Fruit fly (Drosophila melanogaster) whole organism, embryonic: ENCODE data around the gene CG7191.
A peak's percentile ranks its signal among the peaks of the same experiment; 100 is the strongest.

Experiments used
- CG10267 ChIP-seq: fragments of 200-800 bp; sonication (Bioruptor generic); optimal IDR thresholded peaks from 2 replicates; lab custom pipeline; 2018; ENCODE audit warnings: missing biosample characterization, mild to moderate bottlenecking, missing genetic modification characterization, moderate library complexity
- CG10321 ChIP-seq: fragments of 200-800 bp; sonication (Bioruptor generic); IDR thresholded peaks from 2 replicates; pipeline ENCODE4 v1.3.6; 2022; ENCODE audit warnings: missing biosample characterization, missing genetic modification characterization
- CG12219 ChIP-seq: fragments of 200-800 bp; sonication (Bioruptor generic); optimal IDR thresholded peaks from 3 replicates; lab custom pipeline; 2018; ENCODE audit warnings: missing biosample characterization, mild to moderate bottlenecking, missing genetic modification characterization
- CG13624 ChIP-seq: fragments of 200-800 bp; sonication (Bioruptor generic); optimal IDR thresholded peaks from 2 replicates; lab custom pipeline; 2016; ENCODE audit warnings: missing biosample characterization, missing genetic modification characterization
- CG13894 ChIP-seq: fragments of 200-800 bp; sonication (Bioruptor generic); optimal IDR thresholded peaks from 3 replicates; lab custom pipeline; 2018; ENCODE audit warnings: missing biosample characterization, mild to moderate bottlenecking, missing genetic modification characterization, moderate library complexity
- CG14014 ChIP-seq: fragments of 200-800 bp; sonication (Bioruptor generic); IDR thresholded peaks from 2 replicates; pipeline ENCODE4 v1.3.6; 2022; ENCODE audit warnings: missing biosample characterization, missing genetic modification characterization
- CG1603 ChIP-seq: fragments of 200-800 bp; sonication (Bioruptor generic); optimal IDR thresholded peaks from 2 replicates; lab custom pipeline; 2019; ENCODE audit warnings: missing biosample characterization, mild to moderate bottlenecking, missing genetic modification characterization, moderate library complexity
- CG17186 ChIP-seq: fragments of 200-800 bp; sonication (Bioruptor generic); optimal IDR thresholded peaks from 3 replicates; lab custom pipeline; 2017; ENCODE audit warnings: missing biosample characterization, missing genetic modification reagents, missing genetic modification characterization
- CG17359 ChIP-seq: fragments of 200-800 bp; sonication (Bioruptor generic); optimal IDR thresholded peaks from 3 replicates; lab custom pipeline; 2018; ENCODE audit warnings: missing biosample characterization, mild to moderate bottlenecking, missing genetic modification characterization, moderate library complexity
- CG17829 ChIP-seq: fragments of 200-800 bp; optimal IDR thresholded peaks from 2 replicates; lab custom pipeline; 2019; ENCODE audit warnings: missing biosample characterization, mild to moderate bottlenecking, missing genetic modification characterization, moderate library complexity
- CG18011 ChIP-seq: fragments of 200-800 bp; sonication (Bioruptor generic); optimal IDR thresholded peaks from 2 replicates; lab custom pipeline; 2017; ENCODE audit warnings: missing biosample characterization, missing genetic modification characterization, mild to moderate bottlenecking, moderate library complexity, missing genotype
- CG2120 ChIP-seq: fragments of 200-800 bp; sonication (Bioruptor generic); optimal IDR thresholded peaks from 3 replicates; lab custom pipeline; 2016; ENCODE audit warnings: missing biosample characterization, missing genetic modification characterization
- CG2129 ChIP-seq: fragments of 200-800 bp; sonication (Bioruptor generic); IDR thresholded peaks from 2 replicates; pipeline ENCODE4 v1.3.6; 2022; ENCODE audit warnings: missing biosample characterization, missing genetic modification characterization; ENCODE audit not compliant: partially characterized antibody
- CG4404 ChIP-seq: fragments of 200-800 bp; sonication (Bioruptor generic); IDR thresholded peaks from 2 replicates; pipeline ENCODE4 v1.3.6; 2022; ENCODE audit warnings: missing biosample characterization, missing genetic modification characterization
- CG6175 ChIP-seq: fragments of 200-800 bp; sonication (Bioruptor generic); IDR thresholded peaks from 3 replicates; pipeline ENCODE4 v1.3.6; 2022; ENCODE audit warnings: missing biosample characterization, missing genetic modification characterization
- CG6813 ChIP-seq: fragments of 200-800 bp; sonication (Bioruptor generic); optimal IDR thresholded peaks from 2 replicates; lab custom pipeline; 2017; ENCODE audit warnings: missing biosample characterization, missing genetic modification characterization, mild to moderate bottlenecking, moderate library complexity, missing genetic modification reagents
- CG7839 ChIP-seq: fragments of 200-800 bp; sonication (Bioruptor generic); optimal IDR thresholded peaks from 3 replicates; lab custom pipeline; 2018; ENCODE audit warnings: missing biosample characterization, mild to moderate bottlenecking, missing genetic modification characterization, moderate library complexity
- Eip74EF ChIP-seq, 2 experiments: fragments of 200-800 bp in 1 of 2; fragments of >200 bp in 1 of 2; sonication (Bioruptor generic) in 1 of 2; optimal IDR thresholded peaks; 2 replicates each; lab custom pipeline; 2017 to 2019; ENCODE audit warnings: missing biosample characterization in 2 of 2, missing genetic modification characterization in 2 of 2, mild to moderate bottlenecking in 1 of 2, moderate library complexity in 1 of 2
- HmgZ ChIP-seq: fragments of 200-800 bp; sonication (Bioruptor generic); optimal IDR thresholded peaks from 2 replicates; lab custom pipeline; 2018; ENCODE audit warnings: missing biosample characterization, mild to moderate bottlenecking, missing genetic modification characterization
- Hmr ChIP-seq: fragments of 200-800 bp; sonication (Bioruptor generic); optimal IDR thresholded peaks from 3 replicates; lab custom pipeline; 2017; ENCODE audit warnings: mild to moderate bottlenecking, missing biosample characterization, missing genetic modification reagents, missing genetic modification characterization
- Med ChIP-seq: fragments of 200-800 bp; sonication (Bioruptor generic); peaks from one replicate; lab custom pipeline; 2016; ENCODE audit warnings: missing biosample characterization, missing genetic modification characterization, mild to moderate bottlenecking, inconsistent platforms, moderate library complexity
- Meics ChIP-seq: fragments of 200-800 bp; sonication (Bioruptor generic); optimal IDR thresholded peaks from 2 replicates; lab custom pipeline; 2017; ENCODE audit warnings: missing biosample characterization, mild to moderate bottlenecking, missing genetic modification characterization
- Rfx ChIP-seq: fragments of 200-800 bp; sonication (Bioruptor generic); IDR thresholded peaks from 2 replicates; pipeline ENCODE4 v1.3.6; 2022; ENCODE audit warnings: missing biosample characterization, missing genetic modification characterization
- Sin3A ChIP-seq: fragments of >200 bp; optimal IDR thresholded peaks from 2 replicates; lab custom pipeline; 2018
- Sox102F ChIP-seq: fragments of 200-800 bp; sonication (Bioruptor generic); optimal IDR thresholded peaks from 2 replicates; lab custom pipeline; 2018; ENCODE audit warnings: missing biosample characterization, mild to moderate bottlenecking, missing genetic modification characterization, moderate library complexity
- Spps ChIP-seq: fragments of 200-800 bp; sonication (Bioruptor generic); optimal IDR thresholded peaks from 2 replicates; lab custom pipeline; 2018; ENCODE audit warnings: missing biosample characterization, mild to moderate bottlenecking, missing genetic modification characterization
- ab ChIP-seq: fragments of 200-800 bp; sonication (Bioruptor generic); optimal IDR thresholded peaks from 2 replicates; lab custom pipeline; 2016; ENCODE audit warnings: missing biosample characterization, missing genetic modification characterization
- abd-A ChIP-seq: fragments of 200-800 bp; sonication (Bioruptor generic); optimal IDR thresholded peaks from 3 replicates; lab custom pipeline; 2019; ENCODE audit warnings: missing biosample characterization, mild to moderate bottlenecking, missing genetic modification characterization, moderate library complexity
- bab2 ChIP-seq: fragments of 200-800 bp; sonication (Bioruptor generic); optimal IDR thresholded peaks from 2 replicates; lab custom pipeline; 2016; ENCODE audit warnings: missing biosample characterization, missing genetic modification characterization
- bcd ChIP-seq: fragments of 200-800 bp; sonication (Bioruptor generic); optimal IDR thresholded peaks from 2 replicates; lab custom pipeline; 2017; ENCODE audit warnings: missing biosample characterization, mild to moderate bottlenecking, missing genetic modification characterization
- btn ChIP-seq: fragments of 200-800 bp; sonication (Bioruptor generic); optimal IDR thresholded peaks from 2 replicates; lab custom pipeline; 2016; ENCODE audit warnings: missing biosample characterization, missing genetic modification characterization
- cato ChIP-seq: fragments of 200-800 bp; sonication (Bioruptor generic); optimal IDR thresholded peaks from 2 replicates; lab custom pipeline; 2016; ENCODE audit warnings: missing biosample characterization, missing genetic modification characterization, borderline replicate concordance
- cwo ChIP-seq: fragments of 200-800 bp; sonication (Bioruptor generic); optimal IDR thresholded peaks from 3 replicates; lab custom pipeline; 2017; ENCODE audit warnings: missing biosample characterization, missing genetic modification characterization, mild to moderate bottlenecking, moderate library complexity, missing genetic modification reagents
- da ChIP-seq: fragments of 200-800 bp; sonication (Bioruptor generic); optimal IDR thresholded peaks from 2 replicates; lab custom pipeline; 2016; ENCODE audit warnings: missing biosample characterization, missing genetic modification characterization
- ewg ChIP-seq: fragments of 200-800 bp; sonication (Bioruptor generic); optimal IDR thresholded peaks from 3 replicates; lab custom pipeline; 2017; ENCODE audit warnings: mild to moderate bottlenecking, missing biosample characterization, missing genetic modification reagents, missing genetic modification characterization
- ftz-f1 ChIP-seq: fragments of 200-800 bp; sonication (Bioruptor generic); optimal IDR thresholded peaks from 2 replicates; lab custom pipeline; 2016; ENCODE audit warnings: missing biosample characterization, missing genetic modification characterization
- gfzf ChIP-seq: fragments of 200-800 bp; sonication (Bioruptor generic); optimal IDR thresholded peaks from 2 replicates; lab custom pipeline; 2016; ENCODE audit warnings: missing biosample characterization, mild to moderate bottlenecking, missing genetic modification characterization, moderate library complexity
- grau ChIP-seq: fragments of 200-800 bp; optimal IDR thresholded peaks from 3 replicates; lab custom pipeline; 2019; ENCODE audit warnings: missing biosample characterization, mild to moderate bottlenecking, missing genetic modification characterization, moderate library complexity
- jing ChIP-seq: fragments of 200-800 bp; sonication (Bioruptor generic); optimal IDR thresholded peaks from 2 replicates; lab custom pipeline; 2018; ENCODE audit warnings: missing biosample characterization, mild to moderate bottlenecking, missing genetic modification characterization
- klu ChIP-seq: fragments of 200-800 bp; sonication (Bioruptor generic); IDR thresholded peaks from 2 replicates; pipeline ENCODE4 v1.3.6; 2022; ENCODE audit warnings: missing biosample characterization, missing genetic modification characterization
- otp ChIP-seq: fragments of 200-800 bp; sonication (Bioruptor generic); IDR thresholded peaks from 3 replicates; pipeline ENCODE4, ENCODE4 v1.3.6; 2022; ENCODE audit warnings: missing biosample characterization, missing genetic modification characterization
- pzg ChIP-seq: fragments of 200-800 bp; sonication (Bioruptor generic); optimal IDR thresholded peaks from 3 replicates; lab custom pipeline; 2018; ENCODE audit warnings: missing biosample characterization, mild to moderate bottlenecking, missing genetic modification characterization, moderate library complexity
- ranshi ChIP-seq: fragments of 200-800 bp; sonication (Bioruptor generic); IDR thresholded peaks from 2 replicates; pipeline ENCODE4 v1.3.6; 2022; ENCODE audit warnings: missing biosample characterization, missing genetic modification characterization
- shn ChIP-seq: fragments of 200-800 bp; sonication (Bioruptor generic); optimal IDR thresholded peaks from 3 replicates; lab custom pipeline; 2016; ENCODE audit warnings: missing biosample characterization, missing genetic modification characterization
- sug ChIP-seq: fragments of 200-800 bp; optimal IDR thresholded peaks from 2 replicates; lab custom pipeline; 2019; ENCODE audit warnings: missing biosample characterization, mild to moderate bottlenecking, missing genetic modification characterization, moderate library complexity
- tin ChIP-seq: fragments of 200-800 bp; sonication (Bioruptor generic); optimal IDR thresholded peaks from 3 replicates; lab custom pipeline; 2016; ENCODE audit warnings: missing biosample characterization, missing genetic modification characterization
- trh ChIP-seq: fragments of 200-800 bp; sonication (Bioruptor generic); optimal IDR thresholded peaks from 2 replicates; lab custom pipeline; 2016; ENCODE audit warnings: missing biosample characterization, missing genetic modification characterization
- tx ChIP-seq: fragments of 200-800 bp; sonication (Bioruptor generic); optimal IDR thresholded peaks from 2 replicates; lab custom pipeline; 2016; ENCODE audit warnings: missing biosample characterization, missing genetic modification characterization
- zf30C ChIP-seq: fragments of 200-800 bp; sonication (Bioruptor generic); optimal IDR thresholded peaks from 3 replicates; lab custom pipeline; 2018; ENCODE audit warnings: missing biosample characterization, mild to moderate bottlenecking, missing genetic modification characterization

The CG7191 gene

dm6 chr2L:7821279-7821848 lies 53.9 kb downstream of the CG7191 start (continued):
- TF ChIP-seq CG6175 (GFP tag; lab: Robert Waterston, UW) (no peak), btn (GFP tag; lab: Kevin White, UChicago) (no peak), CG12219 (GFP tag; lab: Kevin White, UChicago) (peak; percentile 10), Sin3A (lab: Kevin White, UChicago) (peak; percentile 58), ranshi (0 out of 2 replicates have a peak, but pooled peaks have one; percentile 9), klu (GFP tag; lab: Robert Waterston, UW) (peak; percentile 24; the same call in 1 of the 2 replicates), HmgZ (peak; percentile 76), ftz-f1 (GFP tag; lab: Kevin White, UChicago) (no peak), Eip74EF (GFP tag; optimal IDR thresholded peaks at IDR 0.05; lab: Kevin White, UChicago) (peak in 1 of 2 experiments; percentile 28), otp (0 out of 3 replicates have a peak, but pooled peaks have one; percentile 15), abd-A (tag; lab: Kevin White, UChicago) (no peak), CG17359 (tag; lab: Kevin White, UChicago) (peak; percentile 17), CG13894 (tag; lab: Kevin White, UChicago) (no peak), shn (GFP tag; lab: Kevin White, UChicago) (peak; percentile 46), grau (tag; lab: Kevin White, UChicago) (peak; percentile 61), CG10321 (no peak), CG1603 (tag; lab: Kevin White, UChicago) (no peak), ewg (GFP tag; lab: Kevin White, UChicago) (no peak), CG17829 (peak; percentile 65), trh (GFP tag; lab: Kevin White, UChicago) (no peak), gfzf (GFP tag; lab: Kevin White, UChicago) (peak; percentile 20), bcd (peak; percentile 54), CG2120 (GFP tag; lab: Kevin White, UChicago) (peak; percentile 79), Spps (tag; lab: Kevin White, UChicago) (no peak), Hmr (GFP tag; lab: Kevin White, UChicago) (peak; percentile 66), Med (peak; percentile 95), cato (GFP tag; lab: Kevin White, UChicago) (no peak), CG6813 (GFP tag; lab: Kevin White, UChicago) (no peak), cwo (GFP tag; lab: Kevin White, UChicago) (no peak), bab2 (GFP tag; lab: Kevin White, UChicago) (peak; percentile 32), CG10267 (peak; percentile 57), sug (peak; percentile 58), da (GFP tag; lab: Kevin White, UChicago) (no peak), CG17186 (GFP tag; lab: Kevin White, UChicago) (peak; percentile 12), pzg (peak; percentile 64), Sox102F (GFP tag; lab: Kevin White, UChicago) (no peak), zf30C (GFP tag; lab: Kevin White, UChicago) (no peak), ab (GFP tag; lab: Kevin White, UChicago) (no peak), Rfx (GFP tag; lab: Robert Waterston, UW) (peak; percentile 78), CG4404 (GFP tag; lab: Robert Waterston, UW) (no peak), jing (GFP tag; lab: Kevin White, UChicago) (no peak), CG2129 (peak; percentile 59), tin (peak; percentile 68), CG18011 (GFP tag; lab: Kevin White, UChicago) (peak; percentile 80), tx (GFP tag; lab: Kevin White, UChicago) (no peak), CG14014 (GFP tag; lab: Robert Waterston, UW) (0 out of 2 replicates have a peak, but pooled peaks have one; percentile 55), CG7839 (no peak), CG13624 (peak; percentile 62), Meics (GFP tag; lab: Kevin White, UChicago) (peak; percentile 68)
